Worm (Caenorhabditis elegans) whole organism, L1 larva: ENCODE measurements around the gene K11H12.11.

ENCODE experiments used
- aha-1 ChIP-seq: fragments of 150-350 bp; optimal IDR thresholded peaks from 2 replicates; lab custom pipeline; 2014; ENCODE audit warnings: missing biosample characterization, missing genetic modification characterization
- alr-1 ChIP-seq: fragments of 200-800 bp; sonication (Bioruptor generic); optimal IDR thresholded peaks from 2 replicates; lab custom pipeline; 2018; ENCODE audit warnings: borderline replicate concordance, mild to moderate bottlenecking, missing genetic modification characterization, missing compliant biosample characterization
- ceh-90 ChIP-seq: sonication (generic microtip); optimal IDR thresholded peaks from 2 replicates; lab custom pipeline; 2016; ENCODE audit warnings: missing genetic modification characterization, missing compliant biosample characterization
- efl-3 ChIP-seq: fragments of 200-800 bp; sonication (Bioruptor generic); optimal IDR thresholded peaks from 2 replicates; lab custom pipeline; 2018; ENCODE audit warnings: mild to moderate bottlenecking, missing genetic modification characterization, missing compliant biosample characterization
- elt-3 ChIP-seq, 6 experiments: fragments of 150-350 bp in 1 of 6; sonication (generic microtip); optimal IDR thresholded peaks; 2 replicates each; lab custom pipeline; 2017 to 2018; ENCODE audit warnings: missing biosample characterization in 6 of 6, missing genetic modification characterization in 6 of 6, inconsistent platforms in 1 of 6
- lin-15B ChIP-seq: fragments of 150-350 bp; sonication (generic microtip); optimal IDR thresholded peaks from 3 replicates; lab custom pipeline; 2014; ENCODE audit warnings: missing biosample characterization, missing genetic modification characterization
- nhr-11 ChIP-seq: fragments of 150-350 bp; optimal IDR thresholded peaks from 2 replicates; lab custom pipeline; 2014; ENCODE audit warnings: missing biosample characterization, missing genetic modification characterization
- nhr-237 ChIP-seq: fragments of 150-350 bp; optimal IDR thresholded peaks from 2 replicates; lab custom pipeline; 2014; ENCODE audit warnings: missing biosample characterization, missing genetic modification characterization
- nhr-28 ChIP-seq: fragments of 150-350 bp; optimal IDR thresholded peaks from 2 replicates; lab custom pipeline; 2014; ENCODE audit warnings: missing biosample characterization, missing genetic modification characterization
- skn-1 ChIP-seq: fragments of 150-350 bp; optimal IDR thresholded peaks from 2 replicates; lab custom pipeline; 2014; ENCODE audit warnings: missing biosample characterization, missing genetic modification characterization
- snpc-4 ChIP-seq: fragments of 150-350 bp; optimal IDR thresholded peaks from 2 replicates; lab custom pipeline; 2014; ENCODE audit warnings: missing biosample characterization, missing genetic modification characterization
- unc-62 ChIP-seq: fragments of 150-350 bp; optimal IDR thresholded peaks from 2 replicates; lab custom pipeline; 2014; ENCODE audit warnings: missing biosample characterization, missing genetic modification reagents, missing genetic modification characterization
- unc-86 ChIP-seq: sonication (generic microtip); optimal IDR thresholded peaks from 2 replicates; lab custom pipeline; 2016; ENCODE audit warnings: missing genetic modification characterization, missing compliant biosample characterization
- zag-1 ChIP-seq: fragments of 150-350 bp; optimal IDR thresholded peaks from 2 replicates; lab custom pipeline; 2014; ENCODE audit warnings: missing biosample characterization, missing genetic modification characterization

ce11 chrIV:670455-670854 is at the start of gene K11H12.11:
- TF ChIP-seq zag-1 (tag; lab: Kevin White, UChicago), result no peak
- no peak for TF ChIP-seq efl-3 (GFP tag; lab: Kevin White, UChicago)
- TF ChIP-seq unc-86 (tag; lab: Kevin White, UChicago), result no peak
- no peak for TF ChIP-seq nhr-11 (tag; lab: Kevin White, UChicago)
- TF ChIP-seq lin-15B (tag; lab: Kevin White, UChicago), result no peak
- no peak for TF ChIP-seq nhr-237 (tag; lab: Kevin White, UChicago)
- no peak for TF ChIP-seq unc-62 (GFP tag; lab: Kevin White, UChicago)
- no peak for TF ChIP-seq nhr-28
- no peak for TF ChIP-seq aha-1 (tag; lab: Kevin White, UChicago)
- no peak for TF ChIP-seq skn-1 (tag; lab: Kevin White, UChicago)
- no peak for TF ChIP-seq alr-1
- no peak for TF ChIP-seq snpc-4 (tag; lab: Kevin White, UChicago)
- TF ChIP-seq elt-3 (tag; optimal IDR thresholded peaks at IDR 0.05; lab: Kevin White, UChicago), result no peak
- no peak for TF ChIP-seq ceh-90 (tag; lab: Kevin White, UChicago)
